Worm (Caenorhabditis elegans) whole organism, L4/young adult: Measurements from ENCODE around the gene F26D2.16.

Experiments used
- W03F9.2 ChIP-seq: fragments of 150-350 bp; optimal IDR thresholded peaks from 2 replicates; lab custom pipeline; 2014; ENCODE audit warnings: missing biosample characterization, missing genetic modification characterization
- him-1 ChIP-seq: sonication (generic microtip); optimal IDR thresholded peaks from 2 replicates; lab custom pipeline; 2016; ENCODE audit warnings: missing genotype, missing genetic modification reagents, missing genetic modification characterization, missing compliant biosample characterization

ce11 chrV:16403974-16404373, 15.7 kb downstream of the F26D2.16 start, which contains the start of gene syp-1:
- TF ChIP-seq him-1 (no peak), W03F9.2 (tag; lab: Kevin White, UChicago) (no peak)
